Fruit fly (Drosophila melanogaster): ENCODE measurements around the gene CG42823.

Gene CG42823

DNA sequence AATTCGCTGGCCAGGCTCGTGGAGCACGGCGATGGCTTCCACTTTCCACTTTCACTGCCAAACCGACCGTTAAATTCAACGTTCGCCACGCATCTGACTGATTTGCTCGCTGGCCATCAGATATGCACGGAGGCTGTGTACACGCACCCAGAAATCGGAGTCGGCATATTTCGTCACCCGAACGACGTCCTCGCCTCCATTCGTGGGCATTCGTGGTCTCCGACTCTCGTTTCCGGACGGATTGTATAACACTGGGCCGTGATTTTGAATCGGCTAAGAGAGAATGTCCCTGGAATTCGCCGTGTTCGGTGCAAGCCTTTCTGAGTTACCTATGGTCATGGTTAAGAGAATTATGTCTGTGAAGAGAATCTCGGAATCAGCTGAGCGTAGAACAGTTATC lies 38.9 kb downstream of the CG42823 start, which contains the start of gene beat-IIa:
Gene beat-IIa, minus strand, starts transcription at position 97 of the 400 bp plus-strand sequence.
- TF ChIP-seq dmrt93B (GFP tag; optimal IDR thresholded peaks at IDR 0.05) (no peak), pan (optimal IDR thresholded peaks at IDR 0.05) (no peak), dsf (GFP tag; optimal IDR thresholded peaks at IDR 0.05; ENCODE audit: borderline replicate concordance) (no peak), sage (GFP tag; optimal IDR thresholded peaks at IDR 0.05) (no peak), h (GFP tag; optimal IDR thresholded peaks at IDR 0.05) (no peak), Vsx2 (GFP tag; optimal IDR thresholded peaks at IDR 0.05; ENCODE audit: partially characterized antibody) (no peak), Hr83 (GFP tag; optimal IDR thresholded peaks at IDR 0.05; ENCODE audit: poor library complexity, severe bottlenecking) (no peak), rgr (GFP tag; optimal IDR thresholded peaks at IDR 0.05) (no peak), Sp1 (GFP tag; optimal IDR thresholded peaks at IDR 0.05) (no peak), sv (GFP tag; optimal IDR thresholded peaks at IDR 0.05) (no peak), Myc (optimal IDR thresholded peaks at IDR 0.05) (no peak), Hr78 (GFP tag; optimal IDR thresholded peaks at IDR 0.05) (no peak), woc (GFP tag; optimal IDR thresholded peaks at IDR 0.05) (no peak), Abd-B (GFP tag; optimal IDR thresholded peaks at IDR 0.05) (no peak), psq (GFP tag; optimal IDR thresholded peaks at IDR 0.05) (no peak), fru (GFP tag; optimal IDR thresholded peaks at IDR 0.05) (no peak), tai (GFP tag; optimal IDR thresholded peaks at IDR 0.05) (no peak), N (GFP tag; optimal IDR thresholded peaks at IDR 0.05) (no peak), CG9705 (GFP tag; optimal IDR thresholded peaks at IDR 0.05) (no peak), HLH106 (tag; optimal IDR thresholded peaks at IDR 0.05) (no peak)

- TF ChIP-seq Hnf4 (GFP tag; optimal IDR thresholded peaks at IDR 0.05), result no peak
- no peak for TF ChIP-seq foxo (GFP tag; optimal IDR thresholded peaks at IDR 0.05)
- TF ChIP-seq fru (GFP tag; optimal IDR thresholded peaks at IDR 0.05), result no peak
- no peak for TF ChIP-seq woc (GFP tag; optimal IDR thresholded peaks at IDR 0.05)
- no peak for TF ChIP-seq psq (GFP tag; optimal IDR thresholded peaks at IDR 0.05)
- TF ChIP-seq usp (GFP tag; optimal IDR thresholded peaks at IDR 0.05), result no peak
- no peak for TF ChIP-seq GATAd (GFP tag; optimal IDR thresholded peaks at IDR 0.05)
- TF ChIP-seq Sp1 (GFP tag; optimal IDR thresholded peaks at IDR 0.05), result no peak
- no peak for TF ChIP-seq Vsx2 (GFP tag; optimal IDR thresholded peaks at IDR 0.05; ENCODE audit: partially characterized antibody)
- no peak for TF ChIP-seq dl (GFP tag; optimal IDR thresholded peaks at IDR 0.05; ENCODE audit: insufficient read depth in 1 of 2, partially characterized antibody in 2 of 2)
- TF ChIP-seq Mio (GFP tag; optimal IDR thresholded peaks at IDR 0.05), result no peak
- no peak for TF ChIP-seq Dfd (GFP tag; optimal IDR thresholded peaks at IDR 0.05)
Measured at dm6 chr3R:17359370-17359769, 45.5 kb downstream of the CG42823 start.
